Worm (Caenorhabditis elegans) whole organism, late embryonic: ENCODE results near the gene str-169.

Source experiments
- C08G9.2 ChIP-seq: sonication (generic microtip); optimal IDR thresholded peaks from 2 replicates; lab custom pipeline; 2016; ENCODE audit warnings: mild to moderate bottlenecking, missing genetic modification characterization, moderate library complexity, missing compliant biosample characterization
- Y22D7AL.16 ChIP-seq: sonication (generic microtip); optimal IDR thresholded peaks from 2 replicates; lab custom pipeline; 2016; ENCODE audit warnings: missing genetic modification characterization, missing compliant biosample characterization
- ahr-1 ChIP-seq: sonication (generic microtip); optimal IDR thresholded peaks from 2 replicates; lab custom pipeline; 2016; ENCODE audit warnings: missing genetic modification characterization, missing compliant biosample characterization
- ceh-19 ChIP-seq: fragments of 200-800 bp; sonication (Bioruptor generic); optimal IDR thresholded peaks from 2 replicates; lab custom pipeline; 2018; ENCODE audit warnings: mild to moderate bottlenecking, missing genetic modification characterization, missing compliant biosample characterization
- ceh-2 ChIP-seq: sonication (generic microtip); optimal IDR thresholded peaks from 2 replicates; lab custom pipeline; 2016; ENCODE audit warnings: missing genotype, missing genetic modification characterization, missing compliant biosample characterization
- ceh-22 ChIP-seq: sonication (generic microtip); optimal IDR thresholded peaks from 2 replicates; lab custom pipeline; 2017; ENCODE audit warnings: missing biosample characterization, missing genetic modification characterization
- ceh-24 ChIP-seq: sonication (generic microtip); optimal IDR thresholded peaks from 2 replicates; lab custom pipeline; 2016; ENCODE audit warnings: mild to moderate bottlenecking, missing genetic modification characterization, missing compliant biosample characterization
- ceh-34 ChIP-seq: sonication (generic microtip); optimal IDR thresholded peaks from 2 replicates; lab custom pipeline; 2016; ENCODE audit warnings: mild to moderate bottlenecking, missing genetic modification characterization, missing compliant biosample characterization
- ceh-45 ChIP-seq: fragments of 200-800 bp; sonication (Bioruptor generic); IDR thresholded peaks from 2 replicates; pipeline ENCODE4 v1.3.6; 2022; ENCODE audit warnings: missing genetic modification reagents, missing genetic modification characterization, missing compliant biosample characterization
- ceh-6 ChIP-seq: fragments of 200-800 bp; sonication (Bioruptor generic); optimal IDR thresholded peaks from 2 replicates; lab custom pipeline; 2018; ENCODE audit warnings: mild to moderate bottlenecking, missing genetic modification characterization, missing compliant biosample characterization
- che-1 ChIP-seq: sonication (generic microtip); optimal IDR thresholded peaks from 2 replicates; lab custom pipeline; 2016; ENCODE audit warnings: mild to moderate bottlenecking, missing genetic modification characterization, missing compliant biosample characterization
- dve-1 ChIP-seq: sonication (generic microtip); optimal IDR thresholded peaks from 2 replicates; lab custom pipeline; 2017; ENCODE audit warnings: antibody characterized with exemption, mild to moderate bottlenecking, missing genetic modification characterization, missing compliant biosample characterization
- ets-4 ChIP-seq: sonication (generic microtip); optimal IDR thresholded peaks from 2 replicates; lab custom pipeline; 2016; ENCODE audit warnings: missing genetic modification characterization, missing compliant biosample characterization
- eyg-1 ChIP-seq: sonication (generic microtip); optimal IDR thresholded peaks from 2 replicates; lab custom pipeline; 2016; ENCODE audit warnings: missing genotype, missing genetic modification characterization, missing compliant biosample characterization
- fkh-10 ChIP-seq: fragments of 150-350 bp; optimal IDR thresholded peaks from 2 replicates; lab custom pipeline; 2014; ENCODE audit warnings: missing biosample characterization, missing genetic modification reagents, missing genetic modification characterization
- gmeb-2 ChIP-seq: sonication (generic microtip); optimal IDR thresholded peaks from 2 replicates; lab custom pipeline; 2016; ENCODE audit warnings: missing genetic modification characterization, inconsistent platforms, missing compliant biosample characterization
- hlh-13 ChIP-seq: fragments of 200-800 bp; sonication (Bioruptor generic); optimal IDR thresholded peaks from 2 replicates; lab custom pipeline; 2018; ENCODE audit warnings: mild to moderate bottlenecking, missing genetic modification characterization, missing compliant biosample characterization
- hlh-30 ChIP-seq: sonication (generic microtip); optimal IDR thresholded peaks from 2 replicates; lab custom pipeline; 2017; ENCODE audit warnings: antibody characterized with exemption, missing genetic modification characterization, missing compliant biosample characterization; ENCODE audit not compliant: insufficient read depth
- hlh-6 ChIP-seq: sonication (generic microtip); optimal IDR thresholded peaks from 2 replicates; lab custom pipeline; 2016; ENCODE audit warnings: missing genotype, missing genetic modification characterization, missing compliant biosample characterization
- hlh-8 ChIP-seq: sonication (generic microtip); optimal IDR thresholded peaks from 2 replicates; lab custom pipeline; 2016; ENCODE audit warnings: missing genotype, missing genetic modification characterization, missing compliant biosample characterization
- lim-6 ChIP-seq: sonication (generic microtip); optimal IDR thresholded peaks from 2 replicates; lab custom pipeline; 2016; ENCODE audit warnings: missing genetic modification characterization, missing compliant biosample characterization
- lin-11 ChIP-seq: fragments of 200-800 bp; sonication (Bioruptor generic); optimal IDR thresholded peaks from 2 replicates; lab custom pipeline; 2018; ENCODE audit warnings: mild to moderate bottlenecking, missing genetic modification characterization, missing compliant biosample characterization
- mec-3 ChIP-seq: sonication (generic microtip); optimal IDR thresholded peaks from 2 replicates; lab custom pipeline; 2016; ENCODE audit warnings: borderline replicate concordance, missing genetic modification characterization, missing compliant biosample characterization
- nhr-11 ChIP-seq: fragments of 150-350 bp; optimal IDR thresholded peaks from 2 replicates; lab custom pipeline; 2014; ENCODE audit warnings: missing biosample characterization, missing genetic modification characterization
- nhr-232 ChIP-seq: sonication (generic microtip); optimal IDR thresholded peaks from 2 replicates; lab custom pipeline; 2016; ENCODE audit warnings: missing genetic modification characterization, missing compliant biosample characterization
- npax-4 ChIP-seq: sonication (generic microtip); optimal IDR thresholded peaks from 2 replicates; lab custom pipeline; 2016; ENCODE audit warnings: missing genetic modification characterization, missing compliant biosample characterization
- odd-2 ChIP-seq: sonication (generic microtip); optimal IDR thresholded peaks from 2 replicates; lab custom pipeline; 2017; ENCODE audit warnings: antibody characterized with exemption, mild to moderate bottlenecking, missing genetic modification characterization, missing compliant biosample characterization
- pros-1 ChIP-seq: fragments of 150-350 bp; optimal IDR thresholded peaks from 2 replicates; lab custom pipeline; 2014; ENCODE audit warnings: missing biosample characterization, missing genetic modification reagents, missing genetic modification characterization
- rnt-1 ChIP-seq: sonication (generic microtip); optimal IDR thresholded peaks from 2 replicates; lab custom pipeline; 2016; ENCODE audit warnings: missing genetic modification characterization, missing compliant biosample characterization
- sdc-2 ChIP-seq: sonication (generic microtip); optimal IDR thresholded peaks from 2 replicates; lab custom pipeline; 2016; ENCODE audit warnings: missing genotype, missing genetic modification characterization, missing compliant biosample characterization
- sox-2 ChIP-seq: fragments of 200-800 bp; sonication (Bioruptor generic); IDR thresholded peaks from 2 replicates; pipeline ENCODE4 v1.3.6; 2022; ENCODE audit warnings: missing genetic modification reagents, missing genetic modification characterization, missing compliant biosample characterization
- syd-9 ChIP-seq: sonication (generic microtip); optimal IDR thresholded peaks from 2 replicates; lab custom pipeline; 2016; ENCODE audit warnings: mild to moderate bottlenecking, missing genetic modification characterization, moderate library complexity, missing compliant biosample characterization
- tbx-7 ChIP-seq: sonication (generic microtip); optimal IDR thresholded peaks from 2 replicates; lab custom pipeline; 2016; ENCODE audit warnings: missing genotype, missing genetic modification characterization, missing compliant biosample characterization
- ttx-3 ChIP-seq: sonication (generic microtip); optimal IDR thresholded peaks from 2 replicates; lab custom pipeline; 2016; ENCODE audit warnings: missing genetic modification reagents, missing genetic modification characterization, missing compliant biosample characterization
- unc-3 ChIP-seq, 2 experiments: fragments of 200-800 bp in 1 of 2; sonication (Bioruptor generic) in 1 of 2; sonication (generic microtip) in 1 of 2; conservative IDR thresholded peaks in 1 of 2; optimal IDR thresholded peaks in 1 of 2; 2 replicates each; pipeline versions ENCODE4 v1.3.6 to Lab custom; 2016 to 2022; ENCODE audit warnings: missing compliant biosample characterization in 2 of 2, missing genetic modification characterization in 2 of 2, missing genetic modification reagents in 1 of 2
- unc-42 ChIP-seq: sonication (generic microtip); optimal IDR thresholded peaks from 2 replicates; lab custom pipeline; 2016; ENCODE audit warnings: missing genotype, missing genetic modification characterization, missing compliant biosample characterization
- unc-55 ChIP-seq: sonication (generic microtip); optimal IDR thresholded peaks from 2 replicates; lab custom pipeline; 2017; ENCODE audit warnings: missing biosample characterization, missing genetic modification reagents, missing genetic modification characterization
- unc-86 ChIP-seq: sonication (generic microtip); optimal IDR thresholded peaks from 2 replicates; lab custom pipeline; 2016; ENCODE audit warnings: missing genetic modification characterization, missing compliant biosample characterization

str-169 gene

ce11 chrIV:4909039-4909438, 36.8 kb upstream of the str-169 start, which contains the start of gene str-159:
Gene str-159, plus strand, starts transcription at chrIV:4909339.
- no peak for TF ChIP-seq odd-2
- no peak for TF ChIP-seq ets-4 (tag; lab: Kevin White, UChicago)
- no peak for TF ChIP-seq ceh-2
- no peak for TF ChIP-seq C08G9.2 (tag; lab: Kevin White, UChicago)
- no peak for TF ChIP-seq ceh-24
- TF ChIP-seq sdc-2 (tag; lab: Kevin White, UChicago): no peak
- TF ChIP-seq unc-86 (tag; lab: Kevin White, UChicago): no peak
- TF ChIP-seq nhr-232 (tag; lab: Kevin White, UChicago): no peak
- no peak for TF ChIP-seq ceh-22 (tag; lab: Kevin White, UChicago)
- no peak for TF ChIP-seq ceh-6 (GFP tag; lab: Kevin White, UChicago)
- no peak for TF ChIP-seq fkh-10 (GFP tag; lab: Kevin White, UChicago)
- TF ChIP-seq gmeb-2: no peak
- TF ChIP-seq hlh-13 (GFP tag; lab: Kevin White, UChicago): no peak
- no peak for TF ChIP-seq nhr-11 (tag; lab: Kevin White, UChicago)
- TF ChIP-seq ahr-1: no peak
- TF ChIP-seq lim-6 (tag; lab: Kevin White, UChicago): no peak
- no peak for TF ChIP-seq che-1

ce11 chrIV:4913090-4913489, 32.8 kb upstream of the str-169 start, which contains the start of gene str-156:
Gene str-156, plus strand, starts transcription at chrIV:4913390.
- TF ChIP-seq hlh-8 (tag; lab: Kevin White, UChicago): no peak
- no peak for TF ChIP-seq mec-3 (tag; lab: Kevin White, UChicago)
- TF ChIP-seq fkh-10 (GFP tag; lab: Kevin White, UChicago): no peak
- TF ChIP-seq ceh-24: no peak
- TF ChIP-seq ceh-34 (tag; lab: Kevin White, UChicago): no peak
- no peak for TF ChIP-seq unc-86 (tag; lab: Kevin White, UChicago)
- no peak for TF ChIP-seq Y22D7AL.16 (tag; lab: Kevin White, UChicago)
- TF ChIP-seq unc-3 (GFP tag; conservative IDR thresholded peaks at IDR 0.05; lab: Robert Waterston, UW): no peak
- no peak for TF ChIP-seq unc-3 (tag; optimal IDR thresholded peaks at IDR 0.05; lab: Kevin White, UChicago)
- TF ChIP-seq dve-1 (tag; lab: Kevin White, UChicago): no peak
- TF ChIP-seq unc-42 (tag; lab: Kevin White, UChicago): no peak
- no peak for TF ChIP-seq rnt-1 (tag; lab: Kevin White, UChicago)
- no peak for TF ChIP-seq unc-55
- TF ChIP-seq, all 69 proteins: peak for 0

- TF ChIP-seq npax-4 (tag; lab: Kevin White, UChicago) (no peak), tbx-7 (tag; lab: Kevin White, UChicago) (no peak), lin-11 (tag; lab: Kevin White, UChicago) (no peak), ttx-3 (tag; lab: Kevin White, UChicago) (no peak), ceh-19 (GFP tag; lab: Kevin White, UChicago) (no peak), pros-1 (tag; lab: Kevin White, UChicago) (no peak), sox-2 (GFP tag; lab: Robert Waterston, UW) (no peak), unc-42 (tag; lab: Kevin White, UChicago) (no peak), rnt-1 (tag; lab: Kevin White, UChicago) (no peak), eyg-1 (tag; lab: Kevin White, UChicago) (no peak), syd-9 (tag; lab: Kevin White, UChicago) (no peak), hlh-6 (no peak), unc-3 (GFP tag; conservative IDR thresholded peaks at IDR 0.05; lab: Robert Waterston, UW) (no peak), unc-3 (tag; optimal IDR thresholded peaks at IDR 0.05; lab: Kevin White, UChicago) (no peak), ceh-45 (GFP tag; lab: Robert Waterston, UW) (no peak), unc-86 (tag; lab: Kevin White, UChicago) (no peak), hlh-30 (tag; lab: Kevin White, UChicago) (no peak), ceh-6 (GFP tag; lab: Kevin White, UChicago) (no peak)
Observed at ce11 chrIV:4915689-4916088, 30.2 kb upstream of the str-169 start, which contains the start of gene str-155. Gene str-155, plus strand, starts transcription at chrIV:4915989.
